Fruit fly (Drosophila melanogaster): ENCODE data around the gene Lkr.

Lkr gene

DNA sequence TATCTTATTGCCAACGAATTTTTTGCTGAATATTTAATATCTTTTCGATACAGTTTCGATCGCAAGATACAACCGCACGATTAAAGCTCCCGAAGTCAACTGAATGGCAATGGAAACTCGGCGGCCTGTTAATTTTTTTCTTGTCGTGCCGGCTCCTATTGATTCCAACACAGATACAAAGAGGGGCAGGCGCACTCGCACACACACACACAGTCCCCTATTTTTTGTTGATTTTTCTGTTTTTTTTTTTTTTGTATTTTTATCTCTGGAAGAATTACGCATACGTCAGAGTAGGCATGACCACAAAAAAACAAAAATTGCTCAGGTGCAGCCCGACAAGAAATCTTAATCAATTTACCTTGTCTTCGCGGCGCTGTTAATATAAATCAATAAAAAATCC is at the start of gene Lkr:
Gene Lkr, minus strand, starts transcription at position 101 of the 400 bp plus-strand sequence.
- TF ChIP-seq insv (optimal IDR thresholded peaks at IDR 0.05): no peak

DNA sequence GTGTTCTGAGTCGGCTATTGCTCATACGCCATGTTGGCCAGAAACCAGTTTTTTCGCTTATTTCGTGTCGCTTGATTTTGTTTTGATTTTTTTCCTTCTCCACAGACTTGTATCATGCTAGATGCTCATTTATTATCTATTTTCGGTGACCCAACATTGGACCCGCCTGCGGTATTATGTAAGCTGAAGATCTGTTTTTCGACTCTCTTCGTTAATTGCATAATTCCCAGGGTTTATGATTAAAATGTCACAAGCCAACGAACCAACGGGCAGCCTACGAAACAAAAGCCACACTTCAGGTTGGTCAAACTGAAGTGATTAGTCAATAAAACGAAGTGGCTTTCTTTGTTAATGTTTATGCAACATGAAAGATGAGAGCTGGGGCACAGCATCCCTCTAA is 49.5 kb upstream of the Lkr start:
- TF ChIP-seq Myc (optimal IDR thresholded peaks at IDR 0.05) (no peak), psq (optimal IDR thresholded peaks at IDR 0.05) (no peak), Sin3A (optimal IDR thresholded peaks at IDR 0.05) (no peak), ttk (optimal IDR thresholded peaks at IDR 0.05) (no peak), insv (optimal IDR thresholded peaks at IDR 0.05) (no peak), h (optimal IDR thresholded peaks at IDR 0.05) (no peak)

DNA sequence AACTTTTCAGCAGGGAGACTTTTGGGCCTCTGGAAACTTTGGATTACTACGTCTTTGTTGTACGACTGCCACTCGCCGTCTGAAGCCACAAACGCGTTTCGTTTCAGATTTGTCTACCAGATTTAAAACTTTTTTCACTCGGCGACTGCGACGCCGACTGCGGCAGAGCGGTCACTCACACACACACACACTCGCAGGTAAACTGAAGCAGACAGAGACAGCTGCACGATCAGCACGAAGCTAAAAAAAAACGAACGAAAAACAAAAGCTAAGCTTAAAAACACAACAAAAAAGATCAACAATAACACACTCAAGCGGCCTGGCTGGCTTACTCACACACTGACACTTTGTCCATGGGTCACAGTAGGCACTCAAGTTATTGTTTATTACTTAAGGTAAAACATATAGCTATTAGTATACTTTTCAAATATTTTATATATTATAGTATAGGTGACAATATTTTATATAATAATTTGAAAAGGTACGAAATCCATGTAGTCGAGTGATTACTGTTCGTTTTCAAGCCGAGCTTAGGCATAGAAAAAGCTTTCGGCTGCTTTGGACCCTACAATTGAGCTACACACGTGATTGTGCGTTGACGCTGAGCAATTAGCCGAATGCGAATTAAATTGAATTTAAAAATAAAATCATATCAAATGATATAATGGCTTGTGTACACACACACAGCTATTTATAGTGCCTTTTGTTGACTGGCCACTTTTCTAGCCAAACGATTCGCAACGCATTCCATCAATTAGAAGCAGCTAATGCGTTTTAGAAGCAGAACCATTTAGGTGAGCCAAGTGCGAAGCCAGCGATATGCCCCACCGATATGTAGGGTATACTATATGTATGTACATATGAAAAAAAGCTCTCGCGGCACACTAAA is 48.4 kb upstream of the Lkr start, which contains the start of gene Msr-110:
Gene Msr-110, minus strand, starts transcription at position 99 of the 889 bp plus-strand sequence.
- TF ChIP-seq insv (optimal IDR thresholded peaks at IDR 0.05) (no peak), psq (optimal IDR thresholded peaks at IDR 0.05) (no peak), Myc (optimal IDR thresholded peaks at IDR 0.05) (no peak), ttk (optimal IDR thresholded peaks at IDR 0.05) (no peak), Sin3A (optimal IDR thresholded peaks at IDR 0.05) (no peak), h (optimal IDR thresholded peaks at IDR 0.05) (no peak)

DNA sequence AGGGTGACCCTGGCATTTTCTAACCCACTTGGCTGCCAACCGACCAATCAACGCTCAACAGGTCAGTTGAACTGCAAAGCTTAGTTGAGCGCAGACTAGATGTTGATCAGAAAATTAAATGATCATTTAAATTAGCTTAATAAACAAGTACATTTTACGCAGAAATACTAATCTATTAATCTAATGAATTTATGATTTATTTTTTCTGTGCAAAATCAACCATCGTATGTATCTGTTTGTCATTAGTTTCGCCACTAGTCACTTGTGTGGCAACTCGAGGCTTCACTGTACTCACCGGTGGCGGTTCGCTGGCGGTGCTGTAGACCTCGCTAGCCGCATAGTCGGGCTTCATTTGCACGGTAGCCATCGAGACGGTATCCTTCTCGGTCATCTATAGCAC is 47.4 kb upstream of the Lkr start:
- no peak for TF ChIP-seq ttk (optimal IDR thresholded peaks at IDR 0.05)

DNA sequence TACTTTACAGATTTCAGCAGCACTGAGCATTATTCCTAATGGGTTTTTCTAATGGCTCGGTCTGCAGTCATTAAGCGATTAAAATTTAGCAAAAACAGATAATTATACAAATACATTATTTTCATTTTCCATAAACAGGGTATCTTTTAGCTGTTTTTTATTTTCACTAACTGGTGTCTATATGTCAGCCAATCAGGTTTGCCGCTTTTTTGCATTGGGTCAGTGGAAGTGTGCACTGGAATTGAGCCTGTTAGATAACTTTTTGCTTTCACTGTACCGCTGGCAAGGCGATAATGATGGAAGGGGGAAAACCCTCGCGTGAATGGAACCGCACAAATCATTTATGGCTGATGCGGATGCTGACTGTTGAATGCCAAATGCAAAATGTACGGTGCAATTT is 46.4 kb upstream of the Lkr start:
- TF ChIP-seq ttk (optimal IDR thresholded peaks at IDR 0.05) (no peak), h (optimal IDR thresholded peaks at IDR 0.05) (no peak), Sin3A (optimal IDR thresholded peaks at IDR 0.05) (no peak), insv (optimal IDR thresholded peaks at IDR 0.05) (no peak), Myc (optimal IDR thresholded peaks at IDR 0.05) (no peak), psq (optimal IDR thresholded peaks at IDR 0.05) (no peak)

DNA sequence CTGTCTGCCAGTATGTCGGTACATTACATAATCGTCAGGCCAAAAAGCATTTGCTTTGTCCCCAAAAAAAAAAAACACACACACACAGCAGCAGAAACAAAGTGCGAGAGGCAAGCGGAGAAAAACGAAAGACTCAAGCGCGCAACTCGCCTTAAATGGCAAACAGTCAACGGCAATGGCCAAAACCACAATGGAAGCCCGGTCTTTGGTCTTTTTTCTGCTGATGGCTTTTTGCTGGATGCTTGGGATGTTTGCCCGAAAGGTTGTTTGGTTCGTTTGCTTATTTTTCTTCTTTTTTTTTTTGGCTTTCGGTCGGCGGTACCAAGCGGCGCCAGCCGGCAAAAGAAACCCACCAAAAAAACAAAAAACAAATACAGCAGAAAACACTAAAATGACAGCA is 41.9 kb upstream of the Lkr start:
- TF ChIP-seq psq (optimal IDR thresholded peaks at IDR 0.05): no peak
- no peak for TF ChIP-seq ttk (optimal IDR thresholded peaks at IDR 0.05)
- no peak for TF ChIP-seq h (optimal IDR thresholded peaks at IDR 0.05)
- no peak for TF ChIP-seq Myc (optimal IDR thresholded peaks at IDR 0.05)
- no peak for TF ChIP-seq insv (optimal IDR thresholded peaks at IDR 0.05)
- no peak for TF ChIP-seq Sin3A (optimal IDR thresholded peaks at IDR 0.05)

DNA sequence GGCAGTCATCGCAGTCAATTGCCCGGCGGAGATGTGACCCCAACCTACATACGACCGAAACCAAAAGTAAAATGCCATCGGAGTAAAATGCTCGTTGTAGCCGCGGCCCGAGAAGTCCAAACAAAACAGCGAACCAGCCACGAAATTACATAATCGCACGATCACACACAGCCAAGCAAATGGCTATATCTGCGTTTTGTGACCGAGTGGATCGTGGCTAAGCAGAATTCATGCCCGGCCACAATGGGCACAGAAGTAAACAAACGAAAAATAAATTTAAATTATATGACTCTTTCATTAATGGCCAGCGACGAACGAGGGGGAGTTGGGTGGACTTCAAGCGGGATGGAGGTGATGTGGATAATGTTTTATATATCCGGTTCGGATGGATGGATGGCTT is 40.6 kb upstream of the Lkr start:
- TF ChIP-seq h (optimal IDR thresholded peaks at IDR 0.05) (no peak), ttk (optimal IDR thresholded peaks at IDR 0.05) (no peak), Sin3A (optimal IDR thresholded peaks at IDR 0.05) (no peak), Myc (optimal IDR thresholded peaks at IDR 0.05) (no peak), insv (optimal IDR thresholded peaks at IDR 0.05) (no peak), psq (optimal IDR thresholded peaks at IDR 0.05) (no peak)

DNA sequence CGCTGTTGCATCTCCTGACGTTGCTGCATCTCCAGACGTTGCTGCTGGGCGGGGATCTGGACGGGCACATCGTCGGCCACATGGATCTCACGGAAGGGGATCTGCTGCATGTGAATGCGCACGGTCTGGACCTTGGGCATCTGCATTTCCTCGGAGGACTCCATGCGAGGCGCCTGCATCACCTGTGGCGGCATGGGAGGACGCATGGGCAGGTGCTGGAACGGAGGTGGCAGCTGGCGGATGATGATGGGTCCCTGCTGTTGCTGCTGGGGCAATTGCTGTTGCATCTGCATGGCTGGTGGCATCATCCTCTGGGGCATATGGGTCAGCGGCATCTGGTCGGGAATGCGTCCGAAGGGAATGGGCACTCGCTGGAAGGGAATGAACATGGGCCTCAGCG is 39.2 kb upstream of the Lkr start:
- no peak for TF ChIP-seq Sin3A (optimal IDR thresholded peaks at IDR 0.05)
- no peak for TF ChIP-seq h (optimal IDR thresholded peaks at IDR 0.05)
- TF ChIP-seq insv (optimal IDR thresholded peaks at IDR 0.05): no peak
- TF ChIP-seq Myc (optimal IDR thresholded peaks at IDR 0.05): no peak
- TF ChIP-seq ttk (optimal IDR thresholded peaks at IDR 0.05): no peak
- TF ChIP-seq psq (optimal IDR thresholded peaks at IDR 0.05): no peak

DNA sequence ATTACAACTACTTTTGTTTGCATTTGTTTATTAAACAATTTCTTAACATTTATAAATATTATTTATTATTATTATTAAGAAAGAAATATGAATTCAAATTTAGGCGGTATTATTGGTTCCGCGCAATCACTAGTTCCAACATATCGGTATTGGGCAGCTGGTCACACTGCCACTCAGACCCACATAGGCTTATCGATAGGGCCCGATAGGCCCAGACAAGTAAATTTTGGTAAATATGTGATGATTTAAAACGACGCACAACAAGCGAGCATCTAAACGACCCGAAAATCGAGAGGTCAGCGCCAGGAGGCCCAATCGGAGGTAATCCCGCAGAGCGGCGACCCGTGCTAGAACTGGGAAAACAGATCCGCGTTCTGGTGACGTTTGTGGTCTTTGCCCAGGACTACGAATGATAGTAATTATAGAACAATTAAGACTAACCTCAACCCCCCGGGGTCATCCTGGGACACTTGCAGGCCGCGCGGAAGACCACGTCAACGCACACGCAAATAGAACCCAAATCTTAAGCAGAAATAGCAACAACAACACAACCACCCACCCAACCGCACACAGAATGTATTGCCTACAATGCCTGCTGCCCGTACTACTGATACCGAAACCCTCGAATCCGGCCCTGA is 36.0 kb upstream of the Lkr start, which contains the start of gene bc10:
Gene bc10, plus strand, starts transcription at position 181 of the 638 bp plus-strand sequence.
- TF ChIP-seq ttk (optimal IDR thresholded peaks at IDR 0.05) (no peak), Myc (optimal IDR thresholded peaks at IDR 0.05) (no peak), insv (optimal IDR thresholded peaks at IDR 0.05) (no peak), psq (optimal IDR thresholded peaks at IDR 0.05) (no peak), Sin3A (optimal IDR thresholded peaks at IDR 0.05) (no peak), h (optimal IDR thresholded peaks at IDR 0.05) (no peak)

DNA sequence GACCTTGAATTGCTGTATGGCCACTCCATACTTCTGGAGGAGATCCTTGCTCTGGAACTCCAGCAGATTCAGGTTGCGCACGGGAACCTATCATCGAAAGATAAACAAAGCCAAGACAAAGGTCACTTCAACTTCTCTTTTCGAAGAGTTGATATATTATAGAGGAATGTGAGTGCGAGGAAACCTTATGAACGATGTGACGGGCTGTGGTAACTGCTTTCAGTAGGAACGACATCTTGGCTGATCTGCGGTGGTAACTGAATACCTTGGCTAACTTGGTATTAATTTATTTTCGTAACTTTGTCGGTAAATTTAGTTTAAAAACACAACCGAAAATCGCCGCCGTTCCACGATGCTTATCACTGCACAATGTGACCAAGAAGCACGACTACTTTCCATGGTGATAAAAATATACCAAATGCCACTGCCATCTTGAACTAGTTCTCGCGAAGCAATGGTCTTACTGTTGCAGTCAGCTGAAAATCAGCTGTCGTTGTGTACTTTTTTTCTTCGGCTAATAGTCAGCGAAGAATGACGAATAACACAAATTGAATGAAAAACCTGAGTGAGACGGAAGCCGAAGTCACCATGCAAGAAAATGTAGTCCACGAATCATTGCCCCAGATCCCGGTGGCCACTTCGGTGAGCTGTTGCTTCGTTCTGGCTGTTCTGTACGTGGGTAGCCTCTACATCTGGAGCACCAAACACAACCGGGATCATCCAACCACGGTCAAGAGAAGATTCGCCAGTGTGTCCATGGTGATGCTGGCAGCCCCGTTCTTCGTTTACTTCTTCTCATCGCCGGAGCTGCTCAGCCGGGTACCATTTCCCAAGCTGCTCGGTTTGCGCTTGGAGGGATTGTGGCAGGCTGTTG is 34.4 kb upstream of the Lkr start, which contains the start of the genes ScsbetaG and Sras:
Gene ScsbetaG, minus strand, starts transcription at position 383 of the 874 bp plus-strand sequence.
Gene Sras, plus strand, starts transcription at position 466 of the 874 bp plus-strand sequence.
- no peak for TF ChIP-seq psq (optimal IDR thresholded peaks at IDR 0.05)
- TF ChIP-seq h (optimal IDR thresholded peaks at IDR 0.05): no peak
- no peak for TF ChIP-seq insv (optimal IDR thresholded peaks at IDR 0.05)
- no peak for TF ChIP-seq Myc (optimal IDR thresholded peaks at IDR 0.05)
- no peak for TF ChIP-seq ttk (optimal IDR thresholded peaks at IDR 0.05)
- no peak for TF ChIP-seq Sin3A (optimal IDR thresholded peaks at IDR 0.05)

DNA sequence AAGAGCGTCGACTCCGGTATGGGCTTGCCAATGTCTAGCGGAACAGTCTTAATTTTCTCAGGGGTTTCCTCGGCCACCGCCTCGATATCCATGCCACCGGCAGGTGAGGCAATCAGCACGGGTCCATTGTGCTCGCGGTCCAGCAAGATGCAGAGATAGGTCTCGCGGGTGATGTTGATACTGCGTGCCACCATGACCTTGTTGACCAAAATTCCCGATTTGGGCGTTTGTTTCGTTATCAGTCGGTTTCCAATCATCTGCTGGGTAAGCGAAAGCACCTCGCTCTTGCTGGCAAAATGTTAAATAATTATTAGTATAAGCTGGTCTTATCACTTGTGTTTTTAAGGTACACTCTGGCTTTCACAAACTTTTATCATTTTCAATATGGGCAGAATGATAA is 33.4 kb upstream of the Lkr start:
- TF ChIP-seq Myc (optimal IDR thresholded peaks at IDR 0.05) (no peak), insv (optimal IDR thresholded peaks at IDR 0.05) (no peak), Sin3A (optimal IDR thresholded peaks at IDR 0.05) (no peak), h (optimal IDR thresholded peaks at IDR 0.05) (no peak), psq (optimal IDR thresholded peaks at IDR 0.05) (no peak), ttk (optimal IDR thresholded peaks at IDR 0.05) (no peak)

DNA sequence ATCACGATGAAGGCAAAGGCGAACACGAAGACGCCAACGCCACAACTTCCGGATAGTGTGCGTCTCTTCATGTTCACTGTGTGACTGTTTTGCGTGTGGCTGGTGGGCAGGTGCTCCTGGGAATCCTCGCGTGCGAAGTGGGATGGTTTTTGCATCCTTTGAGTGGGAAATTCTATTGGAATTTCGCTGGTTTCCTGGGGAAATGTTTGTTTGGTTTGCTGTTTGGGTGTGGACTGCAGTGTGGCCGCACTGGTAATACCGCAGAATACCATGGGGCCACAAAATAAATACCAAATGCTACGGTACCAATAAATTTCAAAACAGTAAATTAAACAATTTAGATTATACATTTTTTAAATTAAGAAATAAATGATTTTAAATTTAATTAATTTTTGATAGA is 32.2 kb upstream of the Lkr start, which contains the start of gene sinu:
Gene sinu, minus strand, starts transcription at position 258 of the 400 bp plus-strand sequence.
- TF ChIP-seq psq (optimal IDR thresholded peaks at IDR 0.05): no peak
- TF ChIP-seq insv (optimal IDR thresholded peaks at IDR 0.05): no peak
- TF ChIP-seq ttk (optimal IDR thresholded peaks at IDR 0.05): no peak
- no peak for TF ChIP-seq h (optimal IDR thresholded peaks at IDR 0.05)
- no peak for TF ChIP-seq Sin3A (optimal IDR thresholded peaks at IDR 0.05)
